Worm (Caenorhabditis elegans) whole organism, young adult: ENCODE data around the gene nhr-283.
"Not testable (repeated sequence)": the region's sequence is repeated elsewhere in the genome, so short reads cannot be mapped to it uniquely, and the experiment has no call there.

Experiments
- F33H1.4 ChIP-seq: fragments of 200-800 bp; sonication (Bioruptor generic); IDR thresholded peaks from 2 replicates; pipeline ENCODE4 v1.3.6; 2022; ENCODE audit warnings: missing genetic modification reagents, missing genetic modification characterization, missing compliant biosample characterization
- F52B5.7 ChIP-seq: sonication (generic microtip); optimal IDR thresholded peaks from 2 replicates; lab custom pipeline; 2016; ENCODE audit warnings: mild to moderate bottlenecking, missing genetic modification characterization, missing compliant biosample characterization
- F57C9.4 ChIP-seq: sonication (generic microtip); optimal IDR thresholded peaks from 2 replicates; lab custom pipeline; 2017; ENCODE audit warnings: mild to moderate bottlenecking, missing genetic modification characterization, missing compliant biosample characterization
- ceh-40 ChIP-seq: fragments of 200-800 bp; sonication (Bioruptor generic); IDR thresholded peaks from 2 replicates; pipeline ENCODE4 v1.3.6; 2022; ENCODE audit warnings: missing genetic modification characterization, missing compliant biosample characterization
- dpff-1 ChIP-seq: sonication (generic microtip); optimal IDR thresholded peaks from 2 replicates; lab custom pipeline; 2017; ENCODE audit warnings: mild to moderate bottlenecking, missing genetic modification characterization, missing compliant biosample characterization
- lag-1 ChIP-seq: fragments of 200-800 bp; sonication (Bioruptor generic); IDR thresholded peaks from 2 replicates; pipeline ENCODE4 v1.3.6; 2022; ENCODE audit warnings: missing genetic modification reagents, missing genetic modification characterization, missing compliant biosample characterization
- snpc-1.1 ChIP-seq: sonication (generic microtip); optimal IDR thresholded peaks from 2 replicates; lab custom pipeline; 2017; ENCODE audit warnings: missing genetic modification characterization, mild to moderate bottlenecking, missing compliant biosample characterization, antibody characterized with exemption, moderate library complexity, missing genotype, missing genetic modification reagents; ENCODE audit not compliant: insufficient read depth
- unc-130 ChIP-seq: sonication (generic microtip); optimal IDR thresholded peaks from 2 replicates; lab custom pipeline; 2016; ENCODE audit warnings: missing genetic modification reagents, missing genetic modification characterization, missing compliant biosample characterization
- ztf-28 ChIP-seq: fragments of 200-800 bp; sonication (Bioruptor generic); IDR thresholded peaks from 2 replicates; pipeline ENCODE4 v1.3.6; 2022; ENCODE audit warnings: missing genetic modification reagents, missing genetic modification characterization, missing compliant biosample characterization

- TF ChIP-seq unc-130 (GFP tag; lab: Kevin White, UChicago); ceh-40; ztf-28 (GFP tag; lab: Robert Waterston, UW); snpc-1.1 (tag; lab: Kevin White, UChicago); F52B5.7 (tag; lab: Kevin White, UChicago); lag-1 (GFP tag; lab: Robert Waterston, UW); F33H1.4 (GFP tag; lab: Robert Waterston, UW); dpff-1 (tag; lab: Kevin White, UChicago); F57C9.4 (tag; lab: Kevin White, UChicago): not testable (repeated sequence)
These were observed 21.8 kb downstream of the nhr-283 start, which contains the start of gene str-8 for ce11 chrV:15754731-15755130.
